Worm (Caenorhabditis elegans): ENCODE data around the gene tyr-2.

The tyr-2 gene

ce11 chrIII:13768074-13768662, 24.1 kb downstream of the tyr-2 start, which contains the start of gene rml-1:
TSS of gene rml-1 (minus strand) at chrIII:13768092.
- no peak for TF ChIP-seq R02D3.7 (tag; optimal IDR thresholded peaks at IDR 0.05)
- TF ChIP-seq pha-4 (tag; optimal IDR thresholded peaks at IDR 0.05) = peak; percentile 1
- TF ChIP-seq lin-39 (tag; optimal IDR thresholded peaks at IDR 0.05) = no peak
- no peak for TF ChIP-seq nhr-25 (tag; optimal IDR thresholded peaks at IDR 0.05)
- no peak for TF ChIP-seq snpc-4 (tag; optimal IDR thresholded peaks at IDR 0.05)
- TF ChIP-seq daf-12 (tag; optimal IDR thresholded peaks at IDR 0.05) = no peak
- TF ChIP-seq hmg-11 (tag; optimal IDR thresholded peaks at IDR 0.05) = peak; percentile 5

ce11 chrIII:13770017-13770416, 26.0 kb downstream of the tyr-2 start:
- no peak for TF ChIP-seq pha-4 (tag; optimal IDR thresholded peaks at IDR 0.05)
- TF ChIP-seq ceh-16 (tag; optimal IDR thresholded peaks at IDR 0.05) = no peak
- no peak for TF ChIP-seq nhr-76 (tag; optimal IDR thresholded peaks at IDR 0.05)

ce11 chrIII:13771145-13771544, 27.1 kb downstream of the tyr-2 start, which contains the start of the genes cyk-4 and pdr-1:
TSS of gene cyk-4 (minus strand) at chrIII:13771224.
TSS of gene pdr-1 (plus strand) at chrIII:13771513.
- TF ChIP-seq pqm-1 (tag; optimal IDR thresholded peaks at IDR 0.05) (peak; percentile 32), nhr-25 (tag; optimal IDR thresholded peaks at IDR 0.05) (peak; percentile 57), nfya-1 (tag; optimal IDR thresholded peaks at IDR 0.05; ENCODE audit: insufficient read depth) (peak; percentile 80), ama-1 (optimal IDR thresholded peaks at IDR 0.05) (peak; percentile 26), nhr-23 (tag; optimal IDR thresholded peaks at IDR 0.05) (peak; percentile 71), elt-2 (tag; optimal IDR thresholded peaks at IDR 0.05) (no peak), nhr-43 (tag; optimal IDR thresholded peaks at IDR 0.05; ENCODE audit: poor library complexity, severe bottlenecking) (peak; percentile 25), lin-15B (tag; optimal IDR thresholded peaks at IDR 0.05) (peak; percentile 89), egl-27 (tag; optimal IDR thresholded peaks at IDR 0.05) (no peak), lin-39 (tag; optimal IDR thresholded peaks at IDR 0.05) (peak; percentile 62)

ce11 chrIII:13772876-13773275, 28.9 kb downstream of the tyr-2 start, which contains the start of gene mdt-29:
TSS of gene mdt-29 (plus strand) at chrIII:13773176.
- no peak for TF ChIP-seq elt-1 (tag; optimal IDR thresholded peaks at IDR 0.05)
- no peak for TF ChIP-seq ceh-16 (tag; optimal IDR thresholded peaks at IDR 0.05)
- TF ChIP-seq ceh-82 (tag; optimal IDR thresholded peaks at IDR 0.05) = no peak
- TF ChIP-seq nhr-12 (tag; optimal IDR thresholded peaks at IDR 0.05) = no peak

- TF ChIP-seq nhr-76 (tag; optimal IDR thresholded peaks at IDR 0.05) (peak; percentile 37), eor-1 (tag; optimal IDR thresholded peaks at IDR 0.05) (peak in 1 of 2 experiments; percentile 73), ZK546.5 (tag; optimal IDR thresholded peaks at IDR 0.05) (peak; percentile 30), nhr-28 (tag; optimal IDR thresholded peaks at IDR 0.05) (no peak), unc-62 (GFP tag; optimal IDR thresholded peaks at IDR 0.05) (no peak)
Observed at ce11 chrIII:13778816-13779215, 34.8 kb downstream of the tyr-2 start.

ce11 chrIII:13779360-13780093, 35.5 kb downstream of the tyr-2 start:
- TF ChIP-seq lsy-12 (tag; optimal IDR thresholded peaks at IDR 0.05) (peak; percentile 34), skn-1 (tag; optimal IDR thresholded peaks at IDR 0.05) (no peak), zag-1 (tag; optimal IDR thresholded peaks at IDR 0.05) (no peak), hmg-11 (tag; optimal IDR thresholded peaks at IDR 0.05) (no peak), aly-2 (tag; optimal IDR thresholded peaks at IDR 0.05) (no peak), sea-2 (GFP tag; optimal IDR thresholded peaks at IDR 0.05) (no peak)

- TF ChIP-seq ztf-4 (tag; optimal IDR thresholded peaks at IDR 0.05) (no peak), mml-1 (tag; optimal IDR thresholded peaks at IDR 0.05) (no peak), egl-5 (tag; optimal IDR thresholded peaks at IDR 0.05) (no peak), skn-1 (tag; optimal IDR thresholded peaks at IDR 0.05) (no peak), eor-1 (tag; optimal IDR thresholded peaks at IDR 0.05) (no peak), ztf-11 (tag; optimal IDR thresholded peaks at IDR 0.05) (peak; percentile 49), sea-2 (GFP tag; optimal IDR thresholded peaks at IDR 0.05) (peak; percentile 17), nhr-23 (tag; optimal IDR thresholded peaks at IDR 0.05) (no peak), mdl-1 (tag; optimal IDR thresholded peaks at IDR 0.05) (no peak), nhr-28 (tag; optimal IDR thresholded peaks at IDR 0.05) (no peak), nhr-25 (tag; optimal IDR thresholded peaks at IDR 0.05) (no peak), nhr-43 (tag; optimal IDR thresholded peaks at IDR 0.05; ENCODE audit: poor library complexity, severe bottlenecking) (peak; percentile 62), nfya-1 (tag; optimal IDR thresholded peaks at IDR 0.05; ENCODE audit: insufficient read depth) (no peak), lin-15B (tag; optimal IDR thresholded peaks at IDR 0.05) (no peak), nhr-237 (tag; optimal IDR thresholded peaks at IDR 0.05) (no peak), lsy-12 (tag; optimal IDR thresholded peaks at IDR 0.05) (no peak), fkh-2 (tag; optimal IDR thresholded peaks at IDR 0.05) (no peak), pqm-1 (tag; optimal IDR thresholded peaks at IDR 0.05) (no peak), fos-1 (tag; optimal IDR thresholded peaks at IDR 0.05) (no peak), elt-1 (tag; optimal IDR thresholded peaks at IDR 0.05) (no peak), ZK546.5 (tag; optimal IDR thresholded peaks at IDR 0.05) (no peak)
Observed at ce11 chrIII:13780199-13780706, 36.2 kb downstream of the tyr-2 start, which contains the start of gene pot-3. TSS of gene pot-3 (plus strand) at chrIII:13780215.
